Worm (Caenorhabditis elegans) whole organism, L2 larva: ENCODE measurements around the gene sto-4.
"Not testable (repeated sequence)": the region's sequence is repeated elsewhere in the genome, so short reads cannot be mapped to it uniquely, and the experiment has no call there.

Source experiments
- C34F6.9 ChIP-seq: fragments of 150-350 bp; optimal IDR thresholded peaks from 2 replicates; lab custom pipeline; 2014; ENCODE audit warnings: missing biosample characterization, missing genetic modification characterization
- F13H6.1 ChIP-seq: sonication (generic microtip); optimal IDR thresholded peaks from 2 replicates; lab custom pipeline; 2016; ENCODE audit warnings: missing genetic modification characterization, missing compliant biosample characterization
- R02D3.7 ChIP-seq: fragments of 150-350 bp; optimal IDR thresholded peaks from 2 replicates; lab custom pipeline; 2014; ENCODE audit warnings: missing biosample characterization, missing genetic modification characterization
- Y55F3AM.14 ChIP-seq: fragments of 200-800 bp; sonication (Bioruptor generic); optimal IDR thresholded peaks from 2 replicates; lab custom pipeline; 2018; ENCODE audit warnings: mild to moderate bottlenecking, missing genetic modification characterization, missing compliant biosample characterization
- ZK546.5 ChIP-seq: sonication (generic microtip); optimal IDR thresholded peaks from 2 replicates; lab custom pipeline; 2017; ENCODE audit warnings: missing biosample characterization, missing genetic modification characterization
- alr-1 ChIP-seq: fragments of 150-350 bp; optimal IDR thresholded peaks from 2 replicates; lab custom pipeline; 2014; ENCODE audit warnings: missing biosample characterization, missing genetic modification characterization
- blmp-1 ChIP-seq: sonication (generic microtip); optimal IDR thresholded peaks from 2 replicates; lab custom pipeline; 2017; ENCODE audit warnings: missing genetic modification characterization, mild to moderate bottlenecking, missing compliant biosample characterization, antibody characterized with exemption, moderate library complexity; ENCODE audit not compliant: insufficient read depth
- ceh-16 ChIP-seq: fragments of 150-350 bp; optimal IDR thresholded peaks from 2 replicates; lab custom pipeline; 2014; ENCODE audit warnings: missing biosample characterization, missing genetic modification characterization
- crh-2 ChIP-seq: sonication (generic microtip); optimal IDR thresholded peaks from 2 replicates; lab custom pipeline; 2017; ENCODE audit warnings: missing biosample characterization, missing genetic modification characterization
- dmd-4 ChIP-seq: sonication (generic microtip); optimal IDR thresholded peaks from 2 replicates; lab custom pipeline; 2017; ENCODE audit warnings: missing biosample characterization, missing genetic modification characterization
- egl-27 ChIP-seq: sonication (generic microtip); optimal IDR thresholded peaks from 3 replicates; lab custom pipeline; 2017; ENCODE audit warnings: missing biosample characterization, missing genetic modification reagents, missing genetic modification characterization
- elt-1 ChIP-seq: fragments of 150-350 bp; optimal IDR thresholded peaks from 2 replicates; lab custom pipeline; 2014; ENCODE audit warnings: missing biosample characterization, missing genetic modification characterization
- gmeb-1 ChIP-seq: fragments of 150-350 bp; optimal IDR thresholded peaks from 2 replicates; lab custom pipeline; 2014; ENCODE audit warnings: missing biosample characterization, missing genetic modification characterization
- lin-11 ChIP-seq: fragments of 150-350 bp; sonication (generic microtip); optimal IDR thresholded peaks from 2 replicates; lab custom pipeline; 2014; ENCODE audit warnings: missing biosample characterization, missing genetic modification characterization, inconsistent platforms, mixed read lengths
- lin-13 ChIP-seq: fragments of 150-350 bp; optimal IDR thresholded peaks from 2 replicates; lab custom pipeline; 2014; ENCODE audit warnings: missing biosample characterization, missing genetic modification reagents, missing genetic modification characterization
- lsy-2 ChIP-seq, 2 experiments: fragments of 150-350 bp in 1 of 2; sonication (generic microtip) in 1 of 2; optimal IDR thresholded peaks; 2 replicates each; lab custom pipeline; 2014 to 2017; ENCODE audit warnings: missing biosample characterization in 2 of 2, missing genetic modification characterization in 2 of 2
- mab-5 ChIP-seq: fragments of 150-350 bp; optimal IDR thresholded peaks from 2 replicates; lab custom pipeline; 2014; ENCODE audit warnings: missing biosample characterization, missing genetic modification characterization
- mbf-1 ChIP-seq: sonication (generic microtip); optimal IDR thresholded peaks from 2 replicates; lab custom pipeline; 2017; ENCODE audit warnings: missing biosample characterization, missing genetic modification characterization
- mdl-1 ChIP-seq, 2 experiments: fragments of 150-350 bp in 1 of 2; sonication (generic microtip) in 1 of 2; optimal IDR thresholded peaks; 2 replicates each; lab custom pipeline; 2017; ENCODE audit warnings: missing biosample characterization in 2 of 2, missing genetic modification characterization in 2 of 2
- nhr-10 ChIP-seq: sonication (generic microtip); optimal IDR thresholded peaks from 2 replicates; lab custom pipeline; 2017; ENCODE audit warnings: missing biosample characterization, missing genetic modification characterization
- nhr-11 ChIP-seq: fragments of 150-350 bp; optimal IDR thresholded peaks from 2 replicates; lab custom pipeline; 2014; ENCODE audit warnings: missing biosample characterization, missing genetic modification characterization
- nhr-129 ChIP-seq: fragments of 150-350 bp; optimal IDR thresholded peaks from 2 replicates; lab custom pipeline; 2014; ENCODE audit warnings: missing biosample characterization, missing genetic modification characterization
- nhr-21 ChIP-seq: fragments of 150-350 bp; optimal IDR thresholded peaks from 2 replicates; lab custom pipeline; 2014; ENCODE audit warnings: missing biosample characterization, missing genetic modification characterization
- nhr-23 ChIP-seq: fragments of 150-350 bp; optimal IDR thresholded peaks from 2 replicates; lab custom pipeline; 2014; ENCODE audit warnings: missing biosample characterization, missing genetic modification reagents, missing genetic modification characterization
- nhr-237 ChIP-seq: fragments of 150-350 bp; optimal IDR thresholded peaks from 2 replicates; lab custom pipeline; 2014; ENCODE audit warnings: missing biosample characterization, missing genetic modification characterization
- nhr-25 ChIP-seq: fragments of 150-350 bp; sonication (generic microtip); optimal IDR thresholded peaks from 3 replicates; lab custom pipeline; 2014; ENCODE audit warnings: missing biosample characterization, missing genetic modification characterization
- nhr-6 ChIP-seq: fragments of 150-350 bp; optimal IDR thresholded peaks from 2 replicates; lab custom pipeline; 2014; ENCODE audit warnings: missing biosample characterization, missing genetic modification characterization
- peb-1 ChIP-seq: fragments of 150-350 bp; optimal IDR thresholded peaks from 2 replicates; lab custom pipeline; 2014; ENCODE audit warnings: missing biosample characterization, missing genetic modification characterization
- sem-4 ChIP-seq: fragments of 150-350 bp; optimal IDR thresholded peaks from 2 replicates; lab custom pipeline; 2014; ENCODE audit warnings: missing biosample characterization, missing genetic modification reagents, missing genetic modification characterization
- skn-1 ChIP-seq: sonication (generic microtip); optimal IDR thresholded peaks from 2 replicates; lab custom pipeline; 2017; ENCODE audit warnings: missing biosample characterization, missing genetic modification characterization
- sma-3 ChIP-seq: sonication (generic microtip); optimal IDR thresholded peaks from 2 replicates; lab custom pipeline; 2016; ENCODE audit warnings: missing genetic modification reagents, missing genetic modification characterization, missing compliant biosample characterization
- sma-9 ChIP-seq, 2 experiments: fragments of 150-350 bp in 1 of 2; sonication (generic microtip) in 1 of 2; optimal IDR thresholded peaks; 2 replicates each; lab custom pipeline; 2014 to 2016; ENCODE audit warnings: missing genetic modification characterization in 2 of 2, mild to moderate bottlenecking in 1 of 2, missing biosample characterization in 1 of 2, missing compliant biosample characterization in 1 of 2, missing genetic modification reagents in 1 of 2, moderate library complexity in 1 of 2
- snpc-4 ChIP-seq: fragments of 150-350 bp; optimal IDR thresholded peaks from 2 replicates; lab custom pipeline; 2014; ENCODE audit warnings: missing biosample characterization, missing genetic modification characterization
- unc-39 ChIP-seq: fragments of 150-350 bp; optimal IDR thresholded peaks from 2 replicates; lab custom pipeline; 2014; ENCODE audit warnings: missing biosample characterization, missing genetic modification characterization
- unc-55 ChIP-seq: fragments of 150-350 bp; sonication (generic microtip); optimal IDR thresholded peaks from 3 replicates; lab custom pipeline; 2014; ENCODE audit warnings: missing biosample characterization, missing genetic modification reagents, missing genetic modification characterization
- unc-62 ChIP-seq: fragments of 150-350 bp; optimal IDR thresholded peaks from 2 replicates; lab custom pipeline; 2014; ENCODE audit warnings: missing biosample characterization, missing genetic modification reagents, missing genetic modification characterization
- zag-1 ChIP-seq: fragments of 150-350 bp; optimal IDR thresholded peaks from 2 replicates; lab custom pipeline; 2014; ENCODE audit warnings: missing biosample characterization, missing genetic modification characterization
- ztf-1 ChIP-seq: fragments of 200-800 bp; sonication (Bioruptor generic); conservative IDR thresholded peaks from 2 replicates; pipeline ENCODE4 v1.3.6; 2022; ENCODE audit warnings: missing genetic modification characterization, missing compliant biosample characterization
- ztf-11 ChIP-seq: sonication (generic microtip); optimal IDR thresholded peaks from 2 replicates; lab custom pipeline; 2017; ENCODE audit warnings: missing biosample characterization, missing genetic modification characterization
- ztf-4 ChIP-seq: fragments of 150-350 bp; optimal IDR thresholded peaks from 2 replicates; lab custom pipeline; 2014; ENCODE audit warnings: missing biosample characterization, missing genetic modification characterization

The sto-4 gene

ce11 chrX:11643767-11644235 lies at the start of gene sto-4:
TSS of gene sto-4 (plus strand) at chrX:11644126.
- TF ChIP-seq F13H6.1 (tag; lab: Kevin White, UChicago) = peak; percentile 93
- peak; percentile 20 for TF ChIP-seq C34F6.9 (tag; lab: Kevin White, UChicago)
- peak; percentile 93 for TF ChIP-seq Y55F3AM.14
- TF ChIP-seq nhr-21 (tag; lab: Kevin White, UChicago) = peak; percentile 1
- TF ChIP-seq blmp-1 = peak; percentile 40
- peak; percentile 17 for TF ChIP-seq unc-55
- TF ChIP-seq ceh-16 (tag; lab: Kevin White, UChicago) = peak; percentile 52
- TF ChIP-seq sma-9 (GFP tag; optimal IDR thresholded peaks at IDR 0.05; lab: Kevin White, UChicago) = peak; percentile 25
- not testable (repeated sequence) for TF ChIP-seq sma-9 (tag; optimal IDR thresholded peaks at IDR 0.05; lab: Kevin White, UChicago)
- TF ChIP-seq nhr-129 = peak; percentile 66
- peak in 1 of 2 experiments; percentile 34 for TF ChIP-seq lsy-2 (tag; optimal IDR thresholded peaks at IDR 0.05; lab: Kevin White, UChicago)
- TF ChIP-seq crh-2 (tag; lab: Kevin White, UChicago) = peak; percentile 37
- TF ChIP-seq zag-1 = peak; percentile 8
- peak; percentile 78 for TF ChIP-seq mab-5 (tag; lab: Kevin White, UChicago)
- TF ChIP-seq mdl-1 (tag; optimal IDR thresholded peaks at IDR 0.05; lab: Kevin White, UChicago) = peak in 1 of 2 experiments; percentile 12
- TF ChIP-seq nhr-25 (tag; lab: Kevin White, UChicago) = peak; percentile 63

- TF ChIP-seq skn-1 (tag; lab: Kevin White, UChicago) (no peak), alr-1 (tag; lab: Kevin White, UChicago) (no peak), elt-1 (no peak), mab-5 (tag; lab: Kevin White, UChicago) (no peak), ceh-16 (tag; lab: Kevin White, UChicago) (no peak), F13H6.1 (tag; lab: Kevin White, UChicago) (no peak), Y55F3AM.14 (no peak), peb-1 (tag; lab: Kevin White, UChicago) (no peak), nhr-237 (tag; lab: Kevin White, UChicago) (no peak), zag-1 (no peak), dmd-4 (tag; lab: Kevin White, UChicago) (no peak), ztf-11 (tag; lab: Kevin White, UChicago) (no peak), sma-9 (GFP tag; optimal IDR thresholded peaks at IDR 0.05; lab: Kevin White, UChicago) (no peak), sma-9 (tag; optimal IDR thresholded peaks at IDR 0.05; lab: Kevin White, UChicago) (no peak), ztf-1 (GFP tag; lab: Robert Waterston, UW) (no peak), lin-13 (no peak)
- TF ChIP-seq, all 48 proteins: peak for 0
Observed at ce11 chrX:11596876-11597275, 47.0 kb upstream of the sto-4 start.

DNA sequence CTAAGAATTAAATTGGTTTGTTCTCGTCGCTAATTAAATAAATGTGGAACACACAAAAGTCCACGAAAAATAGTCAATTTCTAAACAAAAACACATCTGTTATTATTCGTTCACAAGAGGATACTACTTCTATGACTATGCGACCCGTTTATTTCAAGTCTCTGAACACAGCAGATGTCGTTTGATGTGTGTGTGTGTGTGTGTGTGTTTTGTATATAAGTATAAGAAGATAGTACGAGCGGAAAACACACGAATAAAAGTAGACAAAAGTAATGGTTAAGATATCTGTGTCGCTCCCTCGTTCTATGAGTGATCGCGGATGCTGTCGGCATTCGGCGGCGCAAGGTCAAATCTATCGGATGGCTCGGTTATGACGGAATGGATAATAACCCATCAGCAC lies 45.1 kb upstream of the sto-4 start:
- TF ChIP-seq nhr-10 (no peak), sem-4 (tag; lab: Kevin White, UChicago) (no peak)

- TF ChIP-seq nhr-10 (no peak), unc-62 (GFP tag; lab: Kevin White, UChicago) (no peak)
- TF ChIP-seq, all 48 proteins: peak for 0
Observed at ce11 chrX:11600488-11601106, 43.3 kb upstream of the sto-4 start.

DNA sequence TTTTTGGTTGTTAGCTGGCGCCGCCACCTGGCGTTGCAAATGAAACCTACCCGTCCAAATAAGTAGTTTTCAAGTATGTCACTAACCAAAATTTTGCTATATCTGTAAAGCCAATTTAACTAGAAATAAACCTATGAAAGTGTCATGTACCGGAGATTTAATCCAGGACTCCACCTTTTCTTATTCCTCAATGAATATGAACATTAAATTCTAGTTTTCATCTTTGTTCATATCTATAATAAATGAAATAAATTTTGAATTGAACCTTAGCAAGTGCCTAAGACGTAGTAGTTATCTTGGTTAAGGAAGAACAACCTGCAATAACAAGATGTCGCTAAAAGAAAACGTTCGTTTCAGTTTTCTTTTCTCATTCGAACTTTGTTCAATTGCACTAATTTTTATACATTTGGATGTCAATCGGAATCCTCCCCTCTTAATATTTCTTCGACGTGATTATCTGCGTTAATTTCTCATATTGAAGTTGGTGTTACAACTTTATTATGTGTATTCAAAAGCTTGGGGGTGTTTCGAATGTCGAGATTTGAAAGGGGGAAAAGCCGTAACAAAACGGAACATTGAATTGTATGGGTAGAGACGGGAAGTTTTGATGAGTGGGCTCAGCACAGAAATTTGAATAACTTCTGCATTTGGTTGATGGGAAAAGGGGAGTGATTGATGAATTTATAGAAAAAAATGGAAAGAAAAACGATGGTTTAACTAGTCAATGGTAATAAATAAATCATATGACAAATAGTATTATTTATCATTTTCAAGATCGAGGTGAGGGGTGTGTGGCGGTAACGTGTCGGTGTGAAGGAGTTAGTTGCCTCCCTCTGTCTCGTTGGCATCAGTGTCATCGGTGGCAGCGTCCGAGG lies 40.5 kb upstream of the sto-4 start:
- TF ChIP-seq C34F6.9 (tag; lab: Kevin White, UChicago) (peak; percentile 49), ZK546.5 (tag; lab: Kevin White, UChicago) (no peak), ztf-11 (tag; lab: Kevin White, UChicago) (no peak), F13H6.1 (tag; lab: Kevin White, UChicago) (peak; percentile 34), R02D3.7 (tag; lab: Kevin White, UChicago) (no peak), snpc-4 (no peak), unc-55 (peak; percentile 51), sma-3 (peak; percentile 51), mbf-1 (tag; lab: Kevin White, UChicago) (peak; percentile 44), lsy-2 (tag; optimal IDR thresholded peaks at IDR 0.05; lab: Kevin White, UChicago) (peak; percentile 47 to 75), nhr-21 (tag; lab: Kevin White, UChicago) (peak; percentile 32), nhr-129 (peak; percentile 10), ztf-1 (GFP tag; lab: Robert Waterston, UW) (no peak), nhr-11 (tag; lab: Kevin White, UChicago) (no peak), sma-9 (GFP tag; optimal IDR thresholded peaks at IDR 0.05; lab: Kevin White, UChicago) (no peak), sma-9 (tag; optimal IDR thresholded peaks at IDR 0.05; lab: Kevin White, UChicago) (no peak), lin-11 (tag; lab: Kevin White, UChicago) (no peak), mab-5 (tag; lab: Kevin White, UChicago) (peak; percentile 77), gmeb-1 (tag; lab: Kevin White, UChicago) (peak; percentile 30), nhr-6 (peak; percentile 69), nhr-23 (no peak), unc-39 (no peak), elt-1 (no peak), nhr-237 (tag; lab: Kevin White, UChicago) (no peak), ztf-4 (tag; lab: Kevin White, UChicago) (peak; percentile 91), egl-27 (tag; lab: Kevin White, UChicago) (no peak)
